Worm (Caenorhabditis elegans): ENCODE data around the gene Y71H2AL.4.

- TF ChIP-seq aly-2 (tag; optimal IDR thresholded peaks at IDR 0.05) (no peak), fkh-10 (GFP tag; optimal IDR thresholded peaks at IDR 0.05) (no peak), ztf-11 (tag; optimal IDR thresholded peaks at IDR 0.05) (no peak), nhr-28 (tag; optimal IDR thresholded peaks at IDR 0.05) (no peak), nhr-237 (tag; optimal IDR thresholded peaks at IDR 0.05) (no peak), R02D3.7 (tag; optimal IDR thresholded peaks at IDR 0.05) (no peak), fos-1 (tag; optimal IDR thresholded peaks at IDR 0.05) (no peak)
These were observed 39.3 kb downstream of the Y71H2AL.4 start, which contains the start of gene cosa-1 for ce11 chrIII:2725221-2726203.

Data from whole organism, L3 larva.